Fruit fly (Drosophila melanogaster): ENCODE results near the gene RnrL.

Gene RnrL

dm6 chr2L:10276436-10276835, 51.3 kb downstream of the RnrL start:
- TF ChIP-seq bsh (GFP tag; optimal IDR thresholded peaks at IDR 0.05) (peak in 1 of 2 experiments; percentile 42), D (optimal IDR thresholded peaks at IDR 0.05) (no peak), D (GFP tag; optimal IDR thresholded peaks at IDR 0.05) (peak; percentile 61), B-H1 (GFP tag; IDR thresholded peaks at IDR 0.05) (peak; percentile 10; the same call in 1 of the 3 replicates), CG4424 (GFP tag; optimal IDR thresholded peaks at IDR 0.05) (no peak), CG13775 (GFP tag; optimal IDR thresholded peaks at IDR 0.05) (peak; percentile 45), nom (GFP tag; optimal IDR thresholded peaks at IDR 0.05) (peak; percentile 38), Drgx (GFP tag; IDR thresholded peaks at IDR 0.05) (peak; percentile 74), CG15696 (tag; optimal IDR thresholded peaks at IDR 0.05) (peak; percentile 13), CG10267 (tag; optimal IDR thresholded peaks at IDR 0.05) (peak; percentile 57), CG14667 (GFP tag; IDR thresholded peaks at IDR 0.05) (no peak), Asciz (GFP tag; optimal IDR thresholded peaks at IDR 0.05) (peak; percentile 75), CG7271 (tag; optimal IDR thresholded peaks at IDR 0.05) (peak; percentile 41), dmrt11E (tag; optimal IDR thresholded peaks at IDR 0.05) (peak; percentile 60), lola (GFP tag; optimal IDR thresholded peaks at IDR 0.05) (peak in 1 of 3 experiments; percentile 45), CG6765 (GFP tag; optimal IDR thresholded peaks at IDR 0.05) (no peak), nerfin-1 (tag; optimal IDR thresholded peaks at IDR 0.05) (peak; percentile 42), CG18262 (tag; optimal IDR thresholded peaks at IDR 0.05) (peak; percentile 82), CG10979 (tag; optimal IDR thresholded peaks at IDR 0.05) (peak; percentile 66), Xrp1 (GFP tag; IDR thresholded peaks at IDR 0.05) (peak; percentile 72), nmo (GFP tag; optimal IDR thresholded peaks at IDR 0.05) (peak; percentile 41), CG6254 (GFP tag; optimal IDR thresholded peaks at IDR 0.05) (peak; percentile 69), Elba2 (GFP tag; optimal IDR thresholded peaks at IDR 0.05) (no peak), phol (tag; optimal IDR thresholded peaks at IDR 0.05) (peak; percentile 37), CG17829 (tag; optimal IDR thresholded peaks at IDR 0.05) (peak; percentile 69), CG18764 (GFP tag; optimal IDR thresholded peaks at IDR 0.05) (peak; percentile 5), CG17361 (GFP tag; IDR thresholded peaks at IDR 0.05) (no peak; the same call in 1 of the 3 replicates), CG4820 (GFP tag; optimal IDR thresholded peaks at IDR 0.05) (peak; percentile 41), fd96Cb (tag; optimal IDR thresholded peaks at IDR 0.05) (peak; percentile 45), CG15601 (tag; optimal IDR thresholded peaks at IDR 0.05) (peak; percentile 18), CG9437 (GFP tag; optimal IDR thresholded peaks at IDR 0.05) (peak; percentile 6), CG2712 (tag; optimal IDR thresholded peaks at IDR 0.05) (peak; percentile 78), kah (GFP tag; optimal IDR thresholded peaks at IDR 0.05) (peak; percentile 44), CG1233 (GFP tag; optimal IDR thresholded peaks at IDR 0.05) (peak; percentile 5), pan (optimal IDR thresholded peaks at IDR 0.05) (no peak), pan (GFP tag; optimal IDR thresholded peaks at IDR 0.05 in 1 of 2, IDR thresholded peaks at IDR 0.05 in 1 of 2) (no peak), YL-1 (GFP tag; optimal IDR thresholded peaks at IDR 0.05) (peak; percentile 4), CG6689 (GFP tag; IDR thresholded peaks at IDR 0.05) (peak; percentile 23), esg (GFP tag; conservative IDR thresholded peaks at IDR 0.05) (no peak), CG5953 (GFP tag; IDR thresholded peaks at IDR 0.05) (0 out of 2 replicates have a peak, but pooled peaks have one; percentile 16), HLH3B (GFP tag; IDR thresholded peaks at IDR 0.05) (peak; percentile 46; the same call in 1 of the 2 replicates), CG8388 (GFP tag; optimal IDR thresholded peaks at IDR 0.05) (peak; percentile 46), Sox100B (GFP tag; optimal IDR thresholded peaks at IDR 0.05) (peak; percentile 63), CG8359 (GFP tag; optimal IDR thresholded peaks at IDR 0.05; ENCODE audit: borderline replicate concordance) (peak; percentile 22), Pdp1 (GFP tag; optimal IDR thresholded peaks at IDR 0.05) (peak in 1 of 2 experiments; percentile 60), trem (tag; optimal IDR thresholded peaks at IDR 0.05) (peak; percentile 50), CG12104 (GFP tag; optimal IDR thresholded peaks at IDR 0.05) (peak; percentile 19), zf30C (GFP tag; optimal IDR thresholded peaks at IDR 0.05) (no peak), CG10431 (GFP tag; optimal IDR thresholded peaks at IDR 0.05) (peak; percentile 34)

All from whole organism, embryonic.